Fruit fly (Drosophila melanogaster) whole organism, embryonic: Measurements from ENCODE around the gene CG45045.

Experiments
- Atf3 ChIP-seq: fragments of 200-800 bp; sonication (Bioruptor generic); optimal IDR thresholded peaks from 3 replicates; lab custom pipeline; 2016; ENCODE audit warnings: missing biosample characterization, missing genetic modification characterization
- CG10267 ChIP-seq: fragments of 200-800 bp; sonication (Bioruptor generic); optimal IDR thresholded peaks from 2 replicates; lab custom pipeline; 2018; ENCODE audit warnings: missing biosample characterization, mild to moderate bottlenecking, missing genetic modification characterization, moderate library complexity
- CG11093 ChIP-seq: fragments of 200-800 bp; sonication (Bioruptor generic); IDR thresholded peaks from 3 replicates; pipeline ENCODE4 v1.3.6; 2022; ENCODE audit warnings: missing biosample characterization, missing genetic modification characterization
- CG12219 ChIP-seq: fragments of 200-800 bp; sonication (Bioruptor generic); optimal IDR thresholded peaks from 3 replicates; lab custom pipeline; 2018; ENCODE audit warnings: missing biosample characterization, mild to moderate bottlenecking, missing genetic modification characterization
- CG14860 ChIP-seq: fragments of 200-800 bp; sonication (Bioruptor generic); IDR thresholded peaks from 3 replicates; pipeline ENCODE4 v1.3.6; 2022; ENCODE audit warnings: missing biosample characterization, missing genetic modification characterization; ENCODE audit not compliant: partially characterized antibody
- CG15073 ChIP-seq: fragments of 200-800 bp; sonication (Bioruptor generic); optimal IDR thresholded peaks from 2 replicates; lab custom pipeline; 2016; ENCODE audit warnings: missing biosample characterization, missing genetic modification characterization
- CG17186 ChIP-seq: fragments of 200-800 bp; sonication (Bioruptor generic); optimal IDR thresholded peaks from 3 replicates; lab custom pipeline; 2017; ENCODE audit warnings: missing biosample characterization, missing genetic modification reagents, missing genetic modification characterization
- CG17328 ChIP-seq: fragments of 200-800 bp; sonication (Bioruptor generic); IDR thresholded peaks from 2 replicates; pipeline ENCODE4 v1.3.6; 2022; ENCODE audit warnings: missing biosample characterization, missing genetic modification characterization
- CG2199 ChIP-seq: fragments of 200-800 bp; sonication (Bioruptor generic); IDR thresholded peaks from 3 replicates; pipeline ENCODE4 v1.3.6; 2022; ENCODE audit warnings: missing biosample characterization, missing genetic modification characterization
- CG2678 ChIP-seq: fragments of 200-800 bp; sonication (Bioruptor generic); optimal IDR thresholded peaks from 3 replicates; lab custom pipeline; 2019; ENCODE audit warnings: missing biosample characterization, mild to moderate bottlenecking, missing genetic modification characterization, moderate library complexity
- CG3163 ChIP-seq: fragments of 200-800 bp; sonication (Bioruptor generic); optimal IDR thresholded peaks from 3 replicates; lab custom pipeline; 2016; ENCODE audit warnings: missing biosample characterization, missing genetic modification characterization
- CG34376 ChIP-seq: fragments of 200-800 bp; sonication (Bioruptor generic); optimal IDR thresholded peaks from 2 replicates; lab custom pipeline; 2018; ENCODE audit warnings: missing biosample characterization, mild to moderate bottlenecking, missing genetic modification characterization
- CG4328 ChIP-seq: fragments of 200-800 bp; sonication (Bioruptor generic); optimal IDR thresholded peaks from 3 replicates; lab custom pipeline; 2017; ENCODE audit warnings: missing biosample characterization, missing genetic modification reagents, missing genetic modification characterization
- CG43689 ChIP-seq: fragments of 200-800 bp; sonication (Bioruptor generic); IDR thresholded peaks from 2 replicates; pipeline ENCODE4 v1.3.6; 2022; ENCODE audit warnings: missing biosample characterization, missing genetic modification characterization
- CG4424 ChIP-seq: fragments of 200-800 bp; sonication (Bioruptor generic); optimal IDR thresholded peaks from 3 replicates; lab custom pipeline; 2016; ENCODE audit warnings: missing biosample characterization, missing genetic modification characterization
- CG4820 ChIP-seq: fragments of 200-800 bp; sonication (Bioruptor generic); optimal IDR thresholded peaks from 3 replicates; lab custom pipeline; 2016; ENCODE audit warnings: missing biosample characterization, missing genetic modification characterization
- CG6813 ChIP-seq: fragments of 200-800 bp; sonication (Bioruptor generic); optimal IDR thresholded peaks from 2 replicates; lab custom pipeline; 2017; ENCODE audit warnings: missing biosample characterization, missing genetic modification characterization, mild to moderate bottlenecking, moderate library complexity, missing genetic modification reagents
- CG6854 ChIP-seq: fragments of 200-800 bp; sonication (Bioruptor generic); optimal IDR thresholded peaks from 3 replicates; lab custom pipeline; 2017; ENCODE audit warnings: missing biosample characterization, mild to moderate bottlenecking, missing genetic modification characterization
- CG7271 ChIP-seq: fragments of 200-800 bp; sonication (Bioruptor generic); optimal IDR thresholded peaks from 2 replicates; lab custom pipeline; 2018; ENCODE audit warnings: missing biosample characterization, mild to moderate bottlenecking, missing genetic modification characterization, moderate library complexity
- CG8388 ChIP-seq: fragments of 200-800 bp; sonication (Bioruptor generic); optimal IDR thresholded peaks from 2 replicates; lab custom pipeline; 2019; ENCODE audit warnings: missing biosample characterization, mild to moderate bottlenecking, missing genetic modification characterization, moderate library complexity
- CG9876 ChIP-seq: fragments of 200-800 bp; sonication (Bioruptor generic); optimal IDR thresholded peaks from 2 replicates; lab custom pipeline; 2016; ENCODE audit warnings: missing biosample characterization, missing genetic modification characterization
- Ets97D ChIP-seq: fragments of 200-800 bp; sonication (Bioruptor generic); optimal IDR thresholded peaks from 3 replicates; lab custom pipeline; 2016; ENCODE audit warnings: missing biosample characterization, missing genetic modification characterization
- H15 ChIP-seq: fragments of 200-800 bp; sonication (Bioruptor generic); IDR thresholded peaks from 3 replicates; pipeline ENCODE4 v1.3.6; 2022; ENCODE audit warnings: missing biosample characterization, missing genetic modification characterization
- Hand ChIP-seq: fragments of 200-800 bp; sonication (Bioruptor generic); optimal IDR thresholded peaks from 2 replicates; lab custom pipeline; 2017; ENCODE audit warnings: mild to moderate bottlenecking, missing biosample characterization, missing genetic modification reagents, missing genetic modification characterization
- Hr39 ChIP-seq: fragments of >200 bp; optimal IDR thresholded peaks from 2 replicates; lab custom pipeline; 2017
- Max ChIP-seq: fragments of 200-800 bp; sonication (Bioruptor generic); optimal IDR thresholded peaks from 2 replicates; lab custom pipeline; 2016; ENCODE audit warnings: missing biosample characterization, mild to moderate bottlenecking, missing genetic modification characterization
- NfI ChIP-seq: fragments of 200-800 bp; sonication (Bioruptor generic); optimal IDR thresholded peaks from 3 replicates; lab custom pipeline; 2018; ENCODE audit warnings: missing biosample characterization, mild to moderate bottlenecking, missing genetic modification characterization, moderate library complexity
- Oaz ChIP-seq: fragments of 200-800 bp; sonication (Bioruptor generic); IDR thresholded peaks from 2 replicates; pipeline ENCODE4 v1.3.6; 2022; ENCODE audit warnings: missing biosample characterization, missing genetic modification characterization
- Pdp1 ChIP-seq, 2 experiments: fragments of 200-800 bp; sonication (Bioruptor generic); optimal IDR thresholded peaks; 3 replicates each; lab custom pipeline; 2016; ENCODE audit warnings: missing biosample characterization in 2 of 2, missing genetic modification characterization in 2 of 2, mild to moderate bottlenecking in 1 of 2, moderate library complexity in 1 of 2
- ab ChIP-seq: fragments of 200-800 bp; sonication (Bioruptor generic); optimal IDR thresholded peaks from 2 replicates; lab custom pipeline; 2016; ENCODE audit warnings: missing biosample characterization, missing genetic modification characterization
- br ChIP-seq: fragments of >200 bp; optimal IDR thresholded peaks from 2 replicates; lab custom pipeline; 2017
- bsh ChIP-seq, 2 experiments: fragments of 200-800 bp; sonication (Bioruptor generic); optimal IDR thresholded peaks; 2 replicates each; lab custom pipeline; 2017 to 2018; ENCODE audit warnings: mild to moderate bottlenecking in 2 of 2, missing biosample characterization in 2 of 2, missing genetic modification characterization in 2 of 2, moderate library complexity in 1 of 2
- cg ChIP-seq: fragments of 200-800 bp; sonication (Bioruptor generic); optimal IDR thresholded peaks from 3 replicates; lab custom pipeline; 2019; ENCODE audit warnings: missing biosample characterization, mild to moderate bottlenecking, missing genetic modification characterization, moderate library complexity
- chn ChIP-seq: fragments of 200-800 bp; sonication (Bioruptor generic); optimal IDR thresholded peaks from 2 replicates; lab custom pipeline; 2016; ENCODE audit warnings: missing biosample characterization, missing genetic modification characterization
- eyg ChIP-seq: fragments of 200-800 bp; sonication (Bioruptor generic); optimal IDR thresholded peaks from 3 replicates; lab custom pipeline; 2016; ENCODE audit warnings: missing biosample characterization, missing genetic modification characterization
- fd96Cb ChIP-seq: fragments of 200-800 bp; sonication (Bioruptor generic); optimal IDR thresholded peaks from 2 replicates; lab custom pipeline; 2018; ENCODE audit warnings: missing biosample characterization, mild to moderate bottlenecking, missing genetic modification characterization, moderate library complexity
- insv ChIP-seq, 2 experiments: fragments of 200-800 bp; sonication (Bioruptor generic); optimal IDR thresholded peaks; 3 replicates each; lab custom pipeline; 2016 to 2018; ENCODE audit warnings: missing biosample characterization in 2 of 2, missing genetic modification characterization in 2 of 2
- kni ChIP-seq: fragments of 200-800 bp; sonication (Bioruptor generic); optimal IDR thresholded peaks from 3 replicates; lab custom pipeline; 2017; ENCODE audit warnings: mild to moderate bottlenecking, missing biosample characterization, missing genetic modification reagents, missing genetic modification characterization
- lmd ChIP-seq: fragments of 200-800 bp; sonication (Bioruptor generic); IDR thresholded peaks from 2 replicates; pipeline ENCODE4 v1.3.6; 2022; ENCODE audit warnings: missing biosample characterization, missing genetic modification characterization
- nerfin-1 ChIP-seq: fragments of 200-800 bp; sonication (Bioruptor generic); optimal IDR thresholded peaks from 3 replicates; lab custom pipeline; 2019; ENCODE audit warnings: missing biosample characterization, mild to moderate bottlenecking, missing genetic modification characterization, moderate library complexity
- nom ChIP-seq: fragments of 200-800 bp; sonication (Bioruptor generic); optimal IDR thresholded peaks from 2 replicates; lab custom pipeline; 2017; ENCODE audit warnings: missing biosample characterization, missing genetic modification characterization, mild to moderate bottlenecking, moderate library complexity, missing genetic modification reagents
- odd ChIP-seq: fragments of 200-800 bp; sonication (Bioruptor generic); optimal IDR thresholded peaks from 2 replicates; lab custom pipeline; 2017; ENCODE audit warnings: missing biosample characterization, mild to moderate bottlenecking, missing genetic modification characterization
- pan ChIP-seq, 4 experiments: fragments of >200 bp in 3 of 4; fragments of 200-800 bp in 1 of 4; sonication (Bioruptor generic) in 1 of 4; optimal IDR thresholded peaks in 3 of 4; IDR thresholded peaks in 1 of 4; 2 replicates each; pipeline versions ENCODE4 v1.3.6 to Lab custom; 2017 to 2022; ENCODE audit warnings: missing biosample characterization in 2 of 4, missing genetic modification characterization in 2 of 4, mixed read lengths in 1 of 4
- psq ChIP-seq: fragments of 200-800 bp; sonication (Bioruptor generic); optimal IDR thresholded peaks from 2 replicates; lab custom pipeline; 2017; ENCODE audit warnings: missing biosample characterization, missing genetic modification characterization
- tll ChIP-seq, 2 experiments: fragments of 200-800 bp in 1 of 2; fragments of >200 bp in 1 of 2; sonication (Bioruptor generic) in 1 of 2; optimal IDR thresholded peaks; 2 replicates each; lab custom pipeline; 2017 to 2019; ENCODE audit warnings: missing biosample characterization in 2 of 2, missing genetic modification characterization in 2 of 2, mild to moderate bottlenecking in 1 of 2, moderate library complexity in 1 of 2
- trem ChIP-seq: fragments of 200-800 bp; optimal IDR thresholded peaks from 3 replicates; lab custom pipeline; 2019; ENCODE audit warnings: missing biosample characterization, mild to moderate bottlenecking, missing genetic modification characterization, moderate library complexity
- z ChIP-seq: fragments of 200-800 bp; sonication (Bioruptor generic); IDR thresholded peaks from 3 replicates; pipeline ENCODE4 v1.3.6; 2022; ENCODE audit warnings: missing biosample characterization, missing genetic modification characterization
- zen2 ChIP-seq: fragments of 200-800 bp; sonication (Bioruptor generic); IDR thresholded peaks from 3 replicates; pipeline ENCODE4 v1.3.6; 2022; ENCODE audit warnings: missing biosample characterization, missing genetic modification characterization; ENCODE audit not compliant: partially characterized antibody

Gene CG45045

DNA sequence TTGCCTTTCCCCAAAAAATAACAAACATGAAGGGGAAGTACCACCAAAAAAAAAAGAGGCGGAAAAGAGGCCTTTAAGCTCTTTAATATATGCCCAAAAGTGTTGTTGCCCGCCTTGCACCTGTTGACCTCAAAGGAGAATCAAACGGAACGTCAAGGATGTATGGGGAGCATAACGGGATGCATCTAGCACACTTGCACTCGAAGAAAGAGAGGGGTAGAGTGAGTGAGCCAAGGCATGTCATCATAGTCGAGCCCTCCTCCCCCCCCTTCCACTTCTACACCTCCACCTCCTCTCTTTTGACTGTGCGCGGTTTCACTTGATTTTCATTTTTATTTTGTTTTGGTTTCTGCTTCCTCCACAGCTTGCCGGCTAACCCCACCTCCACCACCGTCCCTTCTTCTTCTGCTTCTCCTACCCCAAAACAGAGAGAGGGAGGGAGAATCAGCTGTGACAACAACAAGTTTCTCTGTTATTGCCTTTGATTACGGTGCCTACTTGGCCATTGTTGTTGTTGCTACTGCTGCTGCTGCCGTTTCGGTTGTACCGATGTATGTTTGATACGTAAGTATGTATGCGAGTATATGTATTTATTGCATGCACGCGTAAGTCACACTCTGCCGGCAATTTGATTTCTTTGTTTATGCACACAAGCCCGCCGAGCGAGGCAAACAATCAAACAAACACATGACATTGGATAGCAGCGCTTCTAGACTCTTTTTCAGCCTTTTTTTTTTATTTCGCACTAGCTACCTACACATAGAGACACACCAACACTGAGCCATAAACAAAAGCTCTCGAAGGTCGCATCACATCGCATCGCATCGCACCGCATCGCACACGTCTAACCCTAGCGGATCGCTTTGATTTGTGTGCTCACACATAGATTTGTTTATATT, 45.5 kb downstream of the CG45045 start (continued):
- TF ChIP-seq CG34376 (no peak), odd (peak; percentile 53), Pdp1 (GFP tag; optimal IDR thresholded peaks at IDR 0.05; lab: Kevin White, UChicago) (peak in 1 of 2 experiments; percentile 51), insv (GFP tag; optimal IDR thresholded peaks at IDR 0.05; lab: Kevin White, UChicago) (no peak), Ets97D (GFP tag; lab: Kevin White, UChicago) (no peak), bsh (GFP tag; optimal IDR thresholded peaks at IDR 0.05; lab: Kevin White, UChicago) (peak in 1 of 2 experiments; percentile 16), cg (peak; percentile 57), chn (GFP tag; lab: Kevin White, UChicago) (no peak), psq (GFP tag; lab: Kevin White, UChicago) (peak; percentile 75), CG7271 (no peak), CG6813 (GFP tag; lab: Kevin White, UChicago) (no peak), nerfin-1 (tag; lab: Kevin White, UChicago) (no peak), CG4820 (GFP tag; lab: Kevin White, UChicago) (no peak), CG2678 (tag; lab: Kevin White, UChicago) (no peak), Hr39 (no peak), z (GFP tag; lab: Robert Waterston, UW) (peak; percentile 73; the same call in 2 of the 3 replicates), CG17328 (GFP tag; lab: Robert Waterston, UW) (no peak), CG15073 (GFP tag; lab: Kevin White, UChicago) (no peak), nom (GFP tag; lab: Kevin White, UChicago) (peak; percentile 48), Atf3 (GFP tag; lab: Kevin White, UChicago) (no peak), CG14860 (GFP tag; lab: Robert Waterston, UW) (no peak), CG9876 (GFP tag; lab: Kevin White, UChicago) (no peak), Hand (GFP tag; lab: Kevin White, UChicago) (no peak), H15 (GFP tag; lab: Robert Waterston, UW) (no peak), tll (GFP tag; optimal IDR thresholded peaks at IDR 0.05; lab: Kevin White, UChicago) (no peak), CG3163 (GFP tag; lab: Kevin White, UChicago) (no peak), CG11093 (GFP tag; lab: Robert Waterston, UW) (no peak), trem (tag; lab: Kevin White, UChicago) (no peak), zen2 (GFP tag; lab: Robert Waterston, UW) (no peak), kni (GFP tag; lab: Kevin White, UChicago) (peak; percentile 55), eyg (no peak), CG4424 (GFP tag; lab: Kevin White, UChicago) (no peak), br (lab: Kevin White, UChicago) (no peak), pan (optimal IDR thresholded peaks at IDR 0.05; lab: Kevin White, UChicago) (no peak), pan (GFP tag; optimal IDR thresholded peaks at IDR 0.05 in 1 of 2, IDR thresholded peaks at IDR 0.05 in 1 of 2) (no peak), CG6854 (GFP tag; lab: Kevin White, UChicago) (no peak), CG43689 (GFP tag; lab: Robert Waterston, UW) (no peak), CG12219 (GFP tag; lab: Kevin White, UChicago) (no peak), NfI (GFP tag; lab: Kevin White, UChicago) (no peak), CG10267 (tag; lab: Kevin White, UChicago) (no peak), CG4328 (GFP tag; lab: Kevin White, UChicago) (no peak), fd96Cb (tag; lab: Kevin White, UChicago) (no peak), ab (GFP tag; lab: Kevin White, UChicago) (no peak), CG2199 (GFP tag; lab: Robert Waterston, UW) (0 out of 3 replicates have a peak, but pooled peaks have one; percentile 12), Max (GFP tag; lab: Kevin White, UChicago) (no peak), CG8388 (GFP tag; lab: Kevin White, UChicago) (no peak), lmd (GFP tag; lab: Robert Waterston, UW) (no peak), CG17186 (no peak), Oaz (GFP tag; lab: Robert Waterston, UW) (no peak)
